Worm (Caenorhabditis elegans): ENCODE results near the gene C23F12.3.
A peak's percentile ranks its signal among the peaks of the same experiment; 100 is the strongest.

C23F12.3 gene

DNA sequence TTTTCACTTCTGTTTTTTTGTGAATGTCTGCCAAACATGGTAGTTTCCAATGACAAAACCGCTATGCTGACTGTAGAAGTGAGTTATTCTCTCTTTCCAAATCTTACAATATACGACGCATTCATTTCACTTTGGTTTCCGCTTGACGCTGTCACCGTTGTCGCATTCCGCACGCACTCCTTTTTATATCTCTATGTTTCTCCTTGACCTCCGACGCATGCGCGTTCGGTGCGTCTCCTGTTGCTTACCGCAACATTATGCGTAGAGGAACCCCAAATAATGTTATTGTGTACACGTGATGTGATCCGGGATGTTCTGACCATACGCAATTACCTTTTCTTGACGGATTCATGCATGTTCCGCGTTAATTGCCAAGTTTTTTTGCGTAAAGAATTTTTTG, 10.5 kb downstream of the C23F12.3 start:
- TF ChIP-seq nhr-10 (tag; optimal IDR thresholded peaks at IDR 0.05) = no peak
- TF ChIP-seq mab-5 (tag; optimal IDR thresholded peaks at IDR 0.05) = no peak
- TF ChIP-seq nhr-129 (tag; optimal IDR thresholded peaks at IDR 0.05) = no peak
- TF ChIP-seq nhr-12 (tag; optimal IDR thresholded peaks at IDR 0.05) = no peak
- TF ChIP-seq sma-3 (GFP tag; optimal IDR thresholded peaks at IDR 0.05) = peak; percentile 19
- TF ChIP-seq R02D3.7 (tag; optimal IDR thresholded peaks at IDR 0.05) = no peak
- TF ChIP-seq sma-9 (GFP tag; optimal IDR thresholded peaks at IDR 0.05) = no peak
- TF ChIP-seq sma-9 (tag; optimal IDR thresholded peaks at IDR 0.05) = no peak
- no peak for TF ChIP-seq ztf-1 (GFP tag; conservative IDR thresholded peaks at IDR 0.05)
- TF ChIP-seq ztf-4 (tag; optimal IDR thresholded peaks at IDR 0.05) = no peak
- no peak for TF ChIP-seq snpc-4 (tag; optimal IDR thresholded peaks at IDR 0.05)
- no peak for TF ChIP-seq dmd-4 (tag; optimal IDR thresholded peaks at IDR 0.05)
- TF ChIP-seq sem-4 (tag; optimal IDR thresholded peaks at IDR 0.05) = no peak
- TF ChIP-seq lin-11 (tag; optimal IDR thresholded peaks at IDR 0.05) = no peak
- TF ChIP-seq ZK546.5 (tag; optimal IDR thresholded peaks at IDR 0.05) = no peak
- no peak for TF ChIP-seq nhr-6 (tag; optimal IDR thresholded peaks at IDR 0.05)
- TF ChIP-seq mdl-1 (tag; optimal IDR thresholded peaks at IDR 0.05) = peak in 1 of 2 experiments; percentile 0
- no peak for TF ChIP-seq ceh-82 (tag; optimal IDR thresholded peaks at IDR 0.05)
- TF ChIP-seq ceh-16 (tag; optimal IDR thresholded peaks at IDR 0.05) = no peak
- TF ChIP-seq skn-1 (tag; optimal IDR thresholded peaks at IDR 0.05) = no peak
- peak; percentile 38 for TF ChIP-seq nhr-25 (tag; optimal IDR thresholded peaks at IDR 0.05)
- TF ChIP-seq nhr-21 (tag; optimal IDR thresholded peaks at IDR 0.05) = peak; percentile 66
- TF ChIP-seq elt-1 (tag; optimal IDR thresholded peaks at IDR 0.05) = no peak
- no peak for TF ChIP-seq elt-3 (tag; optimal IDR thresholded peaks at IDR 0.05)
- no peak for TF ChIP-seq F13H6.1 (tag; optimal IDR thresholded peaks at IDR 0.05)
- TF ChIP-seq lin-39 (tag; optimal IDR thresholded peaks at IDR 0.05) = no peak
- peak; percentile 38 for TF ChIP-seq blmp-1 (tag; optimal IDR thresholded peaks at IDR 0.05; ENCODE audit: insufficient read depth)
- no peak for TF ChIP-seq peb-1 (tag; optimal IDR thresholded peaks at IDR 0.05)
- no peak for TF ChIP-seq unc-55 (GFP tag; optimal IDR thresholded peaks at IDR 0.05)
- TF ChIP-seq fos-1 (tag; optimal IDR thresholded peaks at IDR 0.05) = no peak
- no peak for TF ChIP-seq lsy-2 (tag; optimal IDR thresholded peaks at IDR 0.05)
- TF ChIP-seq mbf-1 (tag; optimal IDR thresholded peaks at IDR 0.05) = no peak

DNA sequence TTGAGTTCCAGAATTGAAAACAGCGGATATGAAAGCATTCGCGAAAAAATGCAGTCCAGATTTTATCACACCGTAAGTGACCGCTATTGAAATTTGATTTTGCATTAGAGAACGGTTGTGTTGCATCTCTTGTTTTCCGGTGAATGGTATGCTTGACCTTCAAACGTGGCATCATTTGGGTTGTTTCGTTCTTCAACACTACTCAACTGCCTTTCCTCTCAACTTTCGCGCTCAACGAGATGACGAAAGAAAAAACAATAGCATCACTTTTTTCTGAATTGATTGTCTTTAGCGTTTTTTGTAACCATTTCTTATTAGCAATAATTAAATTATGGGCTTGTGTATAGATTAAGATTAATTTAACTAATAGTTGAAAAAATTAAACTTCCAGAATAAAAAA, 11.0 kb downstream of the C23F12.3 start:
- no peak for TF ChIP-seq skn-1 (tag; optimal IDR thresholded peaks at IDR 0.05)
- peak; percentile 39 for TF ChIP-seq crh-2 (tag; optimal IDR thresholded peaks at IDR 0.05)

DNA sequence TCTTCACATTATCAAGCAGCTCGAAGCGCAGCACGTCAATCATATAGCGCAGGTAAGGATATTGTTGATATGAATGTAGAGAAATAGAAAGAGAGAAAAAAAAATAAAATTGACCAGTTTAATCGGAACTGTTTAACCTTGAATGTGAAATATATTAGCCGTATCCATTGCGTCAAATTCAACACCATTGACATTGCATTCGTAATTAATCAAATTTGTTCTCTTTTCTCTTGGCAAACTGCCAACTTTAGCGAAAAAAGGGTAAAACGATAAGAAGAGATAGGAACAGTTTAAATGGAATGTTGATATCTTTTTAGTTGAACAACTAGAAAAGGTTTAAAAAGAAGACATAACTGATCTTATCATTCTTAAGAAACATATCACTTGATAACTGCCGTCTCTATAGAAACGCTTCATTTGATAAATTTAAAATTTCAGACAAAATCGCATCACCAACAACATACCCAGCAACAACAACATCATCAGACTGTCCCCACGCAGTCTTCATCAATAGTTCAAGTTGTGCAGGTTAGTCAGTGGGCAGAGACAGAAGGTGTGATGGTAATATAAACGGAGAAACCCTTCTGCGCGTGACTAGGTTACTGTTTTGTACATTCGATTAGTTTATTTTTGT, 12.3 kb downstream of the C23F12.3 start:
- no peak for TF ChIP-seq alr-1 (tag; optimal IDR thresholded peaks at IDR 0.05)
- TF ChIP-seq blmp-1 (tag; optimal IDR thresholded peaks at IDR 0.05; ENCODE audit: insufficient read depth) = peak; percentile 71
- TF ChIP-seq nhr-25 (tag; optimal IDR thresholded peaks at IDR 0.05) = peak; percentile 88
- no peak for TF ChIP-seq ama-1 (optimal IDR thresholded peaks at IDR 0.05)
- peak; percentile 79 for TF ChIP-seq nhr-21 (tag; optimal IDR thresholded peaks at IDR 0.05)
- peak; percentile 26 for TF ChIP-seq ceh-16 (tag; optimal IDR thresholded peaks at IDR 0.05)
- no peak for TF ChIP-seq nhr-237 (tag; optimal IDR thresholded peaks at IDR 0.05)
- TF ChIP-seq nhr-23 (tag; optimal IDR thresholded peaks at IDR 0.05) = no peak
- peak; percentile 3 for TF ChIP-seq fos-1 (tag; optimal IDR thresholded peaks at IDR 0.05)
- TF ChIP-seq egl-27 (tag; optimal IDR thresholded peaks at IDR 0.05) = peak; percentile 66
- peak; percentile 63 for TF ChIP-seq crh-2 (tag; optimal IDR thresholded peaks at IDR 0.05)
- no peak for TF ChIP-seq ztf-11 (tag; optimal IDR thresholded peaks at IDR 0.05)
- TF ChIP-seq sma-3 (GFP tag; optimal IDR thresholded peaks at IDR 0.05) = peak; percentile 82
- peak; percentile 22 for TF ChIP-seq nhr-129 (tag; optimal IDR thresholded peaks at IDR 0.05)
- TF ChIP-seq nhr-11 (tag; optimal IDR thresholded peaks at IDR 0.05) = no peak
- TF ChIP-seq Y55F3AM.14 (GFP tag; optimal IDR thresholded peaks at IDR 0.05) = no peak
- no peak for TF ChIP-seq ZK546.5 (tag; optimal IDR thresholded peaks at IDR 0.05)
- TF ChIP-seq elt-3 (tag; optimal IDR thresholded peaks at IDR 0.05) = no peak
- TF ChIP-seq nhr-6 (tag; optimal IDR thresholded peaks at IDR 0.05) = peak; percentile 38
- no peak for TF ChIP-seq mab-5 (tag; optimal IDR thresholded peaks at IDR 0.05)
- TF ChIP-seq snpc-4 (tag; optimal IDR thresholded peaks at IDR 0.05) = no peak
- TF ChIP-seq nhr-12 (tag; optimal IDR thresholded peaks at IDR 0.05) = no peak
- TF ChIP-seq lin-39 (tag; optimal IDR thresholded peaks at IDR 0.05) = no peak
- TF ChIP-seq R02D3.7 (tag; optimal IDR thresholded peaks at IDR 0.05) = no peak
- TF ChIP-seq skn-1 (tag; optimal IDR thresholded peaks at IDR 0.05) = no peak
- peak; percentile 88 for TF ChIP-seq sma-9 (GFP tag; optimal IDR thresholded peaks at IDR 0.05)
- TF ChIP-seq sma-9 (tag; optimal IDR thresholded peaks at IDR 0.05) = no peak
- no peak for TF ChIP-seq ztf-4 (tag; optimal IDR thresholded peaks at IDR 0.05)
- TF ChIP-seq C34F6.9 (tag; optimal IDR thresholded peaks at IDR 0.05) = peak; percentile 21
- TF ChIP-seq lsy-2 (tag; optimal IDR thresholded peaks at IDR 0.05) = peak in 1 of 2 experiments; percentile 26
- TF ChIP-seq F13H6.1 (tag; optimal IDR thresholded peaks at IDR 0.05) = peak; percentile 22
- no peak for TF ChIP-seq unc-39 (tag; optimal IDR thresholded peaks at IDR 0.05)

All from whole organism, L2 larva.